Worm (Caenorhabditis elegans): Measurements from ENCODE around the gene ZK1098.11.

The ZK1098.11 gene

DNA sequence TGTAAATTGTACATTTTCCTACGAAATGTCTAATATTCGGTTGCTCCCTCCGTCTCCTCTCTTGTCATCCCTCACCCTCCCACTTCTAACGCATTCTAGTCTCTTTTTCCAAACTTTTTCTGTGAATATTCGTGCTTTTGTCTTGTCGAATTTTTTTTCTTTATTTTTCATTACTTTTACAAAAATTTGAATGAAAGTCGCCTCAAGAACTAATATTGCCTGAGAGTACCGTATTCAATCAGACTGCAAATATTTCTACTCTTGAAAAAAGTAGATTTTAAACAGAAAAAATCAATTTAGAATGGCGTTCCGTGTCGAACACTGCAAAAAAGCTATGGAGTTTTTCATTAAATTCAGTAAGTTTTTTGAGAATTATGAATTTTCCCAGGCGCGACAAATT lies at the start of gene ZK1098.11:
ZK1098.11 (plus strand) TSS at position 301 of the 400 bp plus-strand sequence.
- TF ChIP-seq hlh-30 (tag; optimal IDR thresholded peaks at IDR 0.05; ENCODE audit: insufficient read depth) (no peak), ceh-44 (GFP tag; IDR thresholded peaks at IDR 0.05) (no peak), ZK546.5 (tag; optimal IDR thresholded peaks at IDR 0.05) (no peak), aly-2 (tag; optimal IDR thresholded peaks at IDR 0.05) (no peak), ZK337.2 (GFP tag; IDR thresholded peaks at IDR 0.05) (no peak), daf-8 (GFP tag; IDR thresholded peaks at IDR 0.05) (no peak), nhr-41 (GFP tag; IDR thresholded peaks at IDR 0.05) (no peak), R02D3.7 (tag; optimal IDR thresholded peaks at IDR 0.05) (no peak), lin-38 (GFP tag; IDR thresholded peaks at IDR 0.05) (no peak), unc-62 (GFP tag; optimal IDR thresholded peaks at IDR 0.05 in 1 of 2) (no peak), unc-62 (tag; optimal IDR thresholded peaks at IDR 0.05) (no peak), pha-4 (GFP tag; IDR thresholded peaks at IDR 0.05) (no peak), pha-4 (tag; optimal IDR thresholded peaks at IDR 0.05) (no peak), mep-1 (tag; optimal IDR thresholded peaks at IDR 0.05) (no peak), jun-1 (tag; optimal IDR thresholded peaks at IDR 0.05) (no peak), lim-7 (GFP tag; IDR thresholded peaks at IDR 0.05) (no peak), egl-43 (GFP tag; IDR thresholded peaks at IDR 0.05) (no peak), hlh-11 (tag; optimal IDR thresholded peaks at IDR 0.05) (no peak), mdl-1 (tag; optimal IDR thresholded peaks at IDR 0.05) (no peak), Y105C5A.15 (GFP tag; IDR thresholded peaks at IDR 0.05) (no peak)

ce11 chrIII:9507799-9508198 lies 48.6 kb upstream of the ZK1098.11 start, which contains the start of gene vha-14:
Gene vha-14 (plus strand): TSS chrIII:9508100.
- no peak for TF ChIP-seq nhr-76 (tag; optimal IDR thresholded peaks at IDR 0.05)
- TF ChIP-seq mdt-29 (GFP tag; IDR thresholded peaks at IDR 0.05): no peak
- TF ChIP-seq nhr-42 (GFP tag; IDR thresholded peaks at IDR 0.05): no peak
- TF ChIP-seq dmd-6 (GFP tag; IDR thresholded peaks at IDR 0.05): no peak
- TF ChIP-seq skn-1 (tag; optimal IDR thresholded peaks at IDR 0.05): no peak
- TF ChIP-seq nhr-6 (tag; optimal IDR thresholded peaks at IDR 0.05): peak; percentile 97
- TF ChIP-seq nhr-237 (tag; optimal IDR thresholded peaks at IDR 0.05): no peak
- no peak for TF ChIP-seq fos-1 (tag; optimal IDR thresholded peaks at IDR 0.05)
- no peak for TF ChIP-seq zag-1 (tag; optimal IDR thresholded peaks at IDR 0.05)
- TF ChIP-seq F49E8.2 (tag; optimal IDR thresholded peaks at IDR 0.05; ENCODE audit: borderline replicate concordance): no peak
- TF ChIP-seq hif-1 (tag; optimal IDR thresholded peaks at IDR 0.05): no peak
- no peak for TF ChIP-seq F26F4.8 (GFP tag; conservative IDR thresholded peaks at IDR 0.05)
- no peak for TF ChIP-seq lim-7 (GFP tag; IDR thresholded peaks at IDR 0.05)
- TF ChIP-seq set-16 (GFP tag; IDR thresholded peaks at IDR 0.05): no peak
- no peak for TF ChIP-seq nhr-41 (GFP tag; IDR thresholded peaks at IDR 0.05)
- TF ChIP-seq nhr-77 (tag; optimal IDR thresholded peaks at IDR 0.05): peak; percentile 79
- TF ChIP-seq ceh-32 (tag; optimal IDR thresholded peaks at IDR 0.05; ENCODE audit: poor library complexity): no peak
- TF ChIP-seq cey-2 (tag; optimal IDR thresholded peaks at IDR 0.05; ENCODE audit: borderline replicate concordance, insufficient read depth): no peak
- TF ChIP-seq nhr-11 (tag; optimal IDR thresholded peaks at IDR 0.05): no peak
- TF ChIP-seq dve-1 (tag; optimal IDR thresholded peaks at IDR 0.05; ENCODE audit: insufficient read depth): peak; percentile 27
- TF ChIP-seq spr-3 (GFP tag; optimal IDR thresholded peaks at IDR 0.05): no peak
- no peak for TF ChIP-seq F10B5.3 (tag; optimal IDR thresholded peaks at IDR 0.05)
- no peak for TF ChIP-seq ceh-62 (tag; optimal IDR thresholded peaks at IDR 0.05)
- peak; percentile 65 for TF ChIP-seq nhr-28 (tag; optimal IDR thresholded peaks at IDR 0.05)
- no peak for TF ChIP-seq Y5F2A.4 (GFP tag; optimal IDR thresholded peaks at IDR 0.05)
- no peak for TF ChIP-seq zip-2 (tag; optimal IDR thresholded peaks at IDR 0.05)
- no peak for TF ChIP-seq madf-9 (GFP tag; conservative IDR thresholded peaks at IDR 0.05)
- no peak for TF ChIP-seq lin-13 (GFP tag; optimal IDR thresholded peaks at IDR 0.05)
- TF ChIP-seq daf-19 (GFP tag; conservative IDR thresholded peaks at IDR 0.05): no peak
- TF ChIP-seq mdl-1 (tag; optimal IDR thresholded peaks at IDR 0.05): no peak
- no peak for TF ChIP-seq nhr-10 (tag; optimal IDR thresholded peaks at IDR 0.05)
- TF ChIP-seq daf-16 (GFP tag; optimal IDR thresholded peaks at IDR 0.05): no peak
- TF ChIP-seq daf-16 (tag; optimal IDR thresholded peaks at IDR 0.05): peak; percentile 33
- TF ChIP-seq pqm-1 (tag; optimal IDR thresholded peaks at IDR 0.05): peak; percentile 77
- no peak for TF ChIP-seq unc-130 (GFP tag; optimal IDR thresholded peaks at IDR 0.05)
- peak; percentile 92 for TF ChIP-seq hlh-30 (tag; optimal IDR thresholded peaks at IDR 0.05; ENCODE audit: insufficient read depth)
- TF ChIP-seq unc-62 (GFP tag; optimal IDR thresholded peaks at IDR 0.05 in 1 of 2): peak in 1 of 2 experiments; percentile 69
- TF ChIP-seq unc-62 (tag; optimal IDR thresholded peaks at IDR 0.05): no peak
